Worm (Caenorhabditis elegans) whole organism, L4/young adult: ENCODE measurements around the gene srp-2.

ENCODE experiments used
- dao-5 ChIP-seq: sonication (generic microtip); optimal IDR thresholded peaks from 2 replicates; lab custom pipeline; 2016; ENCODE audit warnings: missing genotype, missing genetic modification characterization, moderate library complexity, missing compliant biosample characterization
- him-1 ChIP-seq: sonication (generic microtip); optimal IDR thresholded peaks from 2 replicates; lab custom pipeline; 2016; ENCODE audit warnings: missing genotype, missing genetic modification reagents, missing genetic modification characterization, missing compliant biosample characterization

- TF ChIP-seq him-1 (tag; lab: Kevin White, UChicago) (no peak), dao-5 (tag; lab: Kevin White, UChicago) (no peak)
These were observed 31.1 kb upstream of the srp-2 start for ce11 chrV:731330-731729.
